Worm (Caenorhabditis elegans) whole organism, L2 larva: Measurements from ENCODE around the gene fah-1.

Source experiments
- F13H6.1 ChIP-seq: sonication (generic microtip); optimal IDR thresholded peaks from 2 replicates; lab custom pipeline; 2016; ENCODE audit warnings: missing genetic modification characterization, missing compliant biosample characterization
- R02D3.7 ChIP-seq: fragments of 150-350 bp; optimal IDR thresholded peaks from 2 replicates; lab custom pipeline; 2014; ENCODE audit warnings: missing biosample characterization, missing genetic modification characterization
- ama-1 ChIP-seq: fragments of 150-350 bp; optimal IDR thresholded peaks from 2 replicates; lab custom pipeline; 2018; ENCODE audit warnings: inconsistent platforms
- ceh-82 ChIP-seq: fragments of 150-350 bp; optimal IDR thresholded peaks from 2 replicates; lab custom pipeline; 2014; ENCODE audit warnings: missing biosample characterization, missing genetic modification characterization
- crh-2 ChIP-seq: sonication (generic microtip); optimal IDR thresholded peaks from 2 replicates; lab custom pipeline; 2017; ENCODE audit warnings: missing biosample characterization, missing genetic modification characterization
- elt-3 ChIP-seq: sonication (generic microtip); optimal IDR thresholded peaks from 2 replicates; lab custom pipeline; 2017; ENCODE audit warnings: missing biosample characterization, missing genetic modification characterization
- fos-1 ChIP-seq: fragments of 150-350 bp; optimal IDR thresholded peaks from 2 replicates; lab custom pipeline; 2014; ENCODE audit warnings: missing biosample characterization, missing genetic modification characterization
- gmeb-1 ChIP-seq: fragments of 150-350 bp; optimal IDR thresholded peaks from 2 replicates; lab custom pipeline; 2014; ENCODE audit warnings: missing biosample characterization, missing genetic modification characterization
- lin-11 ChIP-seq: fragments of 150-350 bp; sonication (generic microtip); optimal IDR thresholded peaks from 2 replicates; lab custom pipeline; 2014; ENCODE audit warnings: missing biosample characterization, missing genetic modification characterization, inconsistent platforms, mixed read lengths
- lin-13 ChIP-seq: fragments of 150-350 bp; optimal IDR thresholded peaks from 2 replicates; lab custom pipeline; 2014; ENCODE audit warnings: missing biosample characterization, missing genetic modification reagents, missing genetic modification characterization
- lin-39 ChIP-seq: fragments of 150-350 bp; optimal IDR thresholded peaks from 2 replicates; lab custom pipeline; 2014; ENCODE audit warnings: missing biosample characterization, missing genetic modification reagents, missing genetic modification characterization
- lsy-2 ChIP-seq, 2 experiments: fragments of 150-350 bp in 1 of 2; sonication (generic microtip) in 1 of 2; optimal IDR thresholded peaks; 2 replicates each; lab custom pipeline; 2014 to 2017; ENCODE audit warnings: missing biosample characterization in 2 of 2, missing genetic modification characterization in 2 of 2
- mab-5 ChIP-seq: fragments of 150-350 bp; optimal IDR thresholded peaks from 2 replicates; lab custom pipeline; 2014; ENCODE audit warnings: missing biosample characterization, missing genetic modification characterization
- mdl-1 ChIP-seq, 2 experiments: fragments of 150-350 bp in 1 of 2; sonication (generic microtip) in 1 of 2; optimal IDR thresholded peaks; 2 replicates each; lab custom pipeline; 2017; ENCODE audit warnings: missing biosample characterization in 2 of 2, missing genetic modification characterization in 2 of 2
- nhr-10 ChIP-seq: sonication (generic microtip); optimal IDR thresholded peaks from 2 replicates; lab custom pipeline; 2017; ENCODE audit warnings: missing biosample characterization, missing genetic modification characterization
- nhr-11 ChIP-seq: fragments of 150-350 bp; optimal IDR thresholded peaks from 2 replicates; lab custom pipeline; 2014; ENCODE audit warnings: missing biosample characterization, missing genetic modification characterization
- nhr-12 ChIP-seq: fragments of 150-350 bp; optimal IDR thresholded peaks from 2 replicates; lab custom pipeline; 2014; ENCODE audit warnings: missing biosample characterization, missing genetic modification characterization
- nhr-129 ChIP-seq: fragments of 150-350 bp; optimal IDR thresholded peaks from 2 replicates; lab custom pipeline; 2014; ENCODE audit warnings: missing biosample characterization, missing genetic modification characterization
- nhr-237 ChIP-seq: fragments of 150-350 bp; optimal IDR thresholded peaks from 2 replicates; lab custom pipeline; 2014; ENCODE audit warnings: missing biosample characterization, missing genetic modification characterization
- nhr-6 ChIP-seq: fragments of 150-350 bp; optimal IDR thresholded peaks from 2 replicates; lab custom pipeline; 2014; ENCODE audit warnings: missing biosample characterization, missing genetic modification characterization
- nhr-77 ChIP-seq: fragments of 150-350 bp; optimal IDR thresholded peaks from 2 replicates; lab custom pipeline; 2014; ENCODE audit warnings: missing biosample characterization, missing genetic modification characterization
- peb-1 ChIP-seq: fragments of 150-350 bp; optimal IDR thresholded peaks from 2 replicates; lab custom pipeline; 2014; ENCODE audit warnings: missing biosample characterization, missing genetic modification characterization
- sem-4 ChIP-seq: fragments of 150-350 bp; optimal IDR thresholded peaks from 2 replicates; lab custom pipeline; 2014; ENCODE audit warnings: missing biosample characterization, missing genetic modification reagents, missing genetic modification characterization
- skn-1 ChIP-seq: sonication (generic microtip); optimal IDR thresholded peaks from 2 replicates; lab custom pipeline; 2017; ENCODE audit warnings: missing biosample characterization, missing genetic modification characterization
- sma-3 ChIP-seq: sonication (generic microtip); optimal IDR thresholded peaks from 2 replicates; lab custom pipeline; 2016; ENCODE audit warnings: missing genetic modification reagents, missing genetic modification characterization, missing compliant biosample characterization
- snpc-4 ChIP-seq: fragments of 150-350 bp; optimal IDR thresholded peaks from 2 replicates; lab custom pipeline; 2014; ENCODE audit warnings: missing biosample characterization, missing genetic modification characterization
- unc-39 ChIP-seq: fragments of 150-350 bp; optimal IDR thresholded peaks from 2 replicates; lab custom pipeline; 2014; ENCODE audit warnings: missing biosample characterization, missing genetic modification characterization
- unc-55 ChIP-seq: fragments of 150-350 bp; sonication (generic microtip); optimal IDR thresholded peaks from 3 replicates; lab custom pipeline; 2014; ENCODE audit warnings: missing biosample characterization, missing genetic modification reagents, missing genetic modification characterization
- unc-62 ChIP-seq: fragments of 150-350 bp; optimal IDR thresholded peaks from 2 replicates; lab custom pipeline; 2014; ENCODE audit warnings: missing biosample characterization, missing genetic modification reagents, missing genetic modification characterization
- zag-1 ChIP-seq: fragments of 150-350 bp; optimal IDR thresholded peaks from 2 replicates; lab custom pipeline; 2014; ENCODE audit warnings: missing biosample characterization, missing genetic modification characterization
- ztf-11 ChIP-seq: sonication (generic microtip); optimal IDR thresholded peaks from 2 replicates; lab custom pipeline; 2017; ENCODE audit warnings: missing biosample characterization, missing genetic modification characterization
- ztf-4 ChIP-seq: fragments of 150-350 bp; optimal IDR thresholded peaks from 2 replicates; lab custom pipeline; 2014; ENCODE audit warnings: missing biosample characterization, missing genetic modification characterization

fah-1 gene

DNA sequence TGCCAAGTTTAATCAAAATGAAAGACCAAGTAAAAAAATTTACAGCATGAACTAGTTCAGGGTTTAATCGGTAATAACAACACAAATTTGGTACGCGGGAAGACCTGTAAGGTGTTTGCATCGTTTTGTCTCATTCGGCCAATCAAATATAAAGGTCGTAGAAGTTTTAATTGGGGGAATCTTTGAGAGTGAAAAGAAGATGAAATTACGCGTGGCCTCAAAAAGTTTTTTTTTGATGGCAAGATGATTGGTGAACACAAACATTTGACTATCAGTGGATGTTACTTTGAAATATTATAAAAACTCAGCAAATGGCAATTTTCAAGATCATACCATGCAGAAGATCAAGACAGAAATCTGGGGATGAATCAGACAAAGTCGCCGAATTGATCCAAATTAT lies 6.4 kb upstream of the fah-1 start, which contains the start of gene nas-33:
Gene nas-33, minus strand, starts transcription at position 101 of the 400 bp plus-strand sequence.
- TF ChIP-seq gmeb-1 (no peak), R02D3.7 (no peak), nhr-11 (tag; lab: Kevin White, UChicago) (no peak), lin-39 (tag; lab: Kevin White, UChicago) (no peak), ztf-11 (no peak), unc-62 (GFP tag; lab: Kevin White, UChicago) (no peak), ama-1 (lab: Kevin White, UChicago) (no peak), sem-4 (no peak), ceh-82 (no peak), elt-3 (tag; lab: Kevin White, UChicago) (no peak), nhr-6 (no peak), crh-2 (no peak), nhr-12 (no peak), lin-11 (no peak), nhr-77 (tag; lab: Kevin White, UChicago) (no peak), nhr-237 (tag; lab: Kevin White, UChicago) (no peak), F13H6.1 (tag; lab: Kevin White, UChicago) (no peak)

DNA sequence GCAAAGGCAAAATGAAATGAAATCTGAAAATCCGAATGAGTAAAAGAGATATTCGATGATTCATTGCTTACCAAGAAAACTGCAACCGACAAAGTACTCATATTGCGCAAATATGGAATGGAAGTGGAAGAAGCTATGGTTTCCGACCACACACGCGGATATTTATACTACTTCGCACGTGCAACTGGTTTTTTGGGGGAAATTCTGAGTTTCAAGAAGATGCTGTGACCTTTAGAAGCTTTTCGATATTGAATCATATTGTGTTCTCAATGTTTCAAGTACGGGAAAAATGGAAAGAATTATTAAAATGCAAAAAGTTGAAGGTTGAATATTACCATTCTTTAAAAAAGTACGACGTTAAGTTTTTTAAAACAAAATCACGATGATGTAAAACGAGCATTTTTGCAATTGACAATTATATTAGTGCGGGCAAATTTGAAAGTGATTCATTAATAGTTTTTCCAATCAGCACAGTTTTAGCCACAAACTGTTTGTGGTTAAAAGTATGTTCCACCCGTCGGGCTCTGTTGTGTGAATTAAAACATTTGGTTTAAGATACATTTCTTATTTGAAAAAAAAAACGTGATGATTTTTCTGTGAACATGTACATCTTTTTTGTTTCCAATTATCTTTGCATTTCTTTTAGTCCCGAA lies 2.2 kb upstream of the fah-1 start, which contains the start of the genes grl-6 and K10C2.6:
Gene grl-6, minus strand, starts transcription at position 101 of the 653 bp plus-strand sequence.
Gene K10C2.6, plus strand, starts transcription at position 603 of the 653 bp plus-strand sequence.
- TF ChIP-seq lsy-2 (tag; optimal IDR thresholded peaks at IDR 0.05; lab: Kevin White, UChicago), result no peak

DNA sequence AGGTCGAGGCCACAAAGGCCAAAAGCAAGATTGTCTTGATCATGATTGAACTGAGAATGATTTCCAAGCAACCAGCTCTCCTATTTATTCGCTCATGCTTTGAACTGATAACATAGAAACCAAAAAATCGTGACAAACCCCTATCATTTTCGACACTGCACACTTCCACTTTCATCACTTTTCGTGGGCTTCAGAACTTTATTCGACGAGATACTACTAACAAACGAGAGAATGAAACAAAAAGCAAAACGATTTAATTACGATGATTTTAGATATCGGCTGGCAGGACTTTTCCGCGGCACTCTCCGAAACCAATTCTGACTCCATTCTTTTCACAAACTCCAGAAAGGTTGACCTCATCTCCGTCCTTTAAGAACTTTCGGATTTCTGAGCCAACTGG lies 2.2 kb downstream of the fah-1 start, which contains the start of gene asp-14:
Gene asp-14, minus strand, starts transcription at position 101 of the 400 bp plus-strand sequence.
- TF ChIP-seq nhr-129 (tag; lab: Kevin White, UChicago) (no peak), zag-1 (no peak), lin-39 (tag; lab: Kevin White, UChicago) (no peak), mdl-1 (tag; optimal IDR thresholded peaks at IDR 0.05; lab: Kevin White, UChicago) (no peak), fos-1 (tag; lab: Kevin White, UChicago) (peak; percentile 2), sma-3 (GFP tag; lab: Kevin White, UChicago) (no peak), lin-11 (no peak)

DNA sequence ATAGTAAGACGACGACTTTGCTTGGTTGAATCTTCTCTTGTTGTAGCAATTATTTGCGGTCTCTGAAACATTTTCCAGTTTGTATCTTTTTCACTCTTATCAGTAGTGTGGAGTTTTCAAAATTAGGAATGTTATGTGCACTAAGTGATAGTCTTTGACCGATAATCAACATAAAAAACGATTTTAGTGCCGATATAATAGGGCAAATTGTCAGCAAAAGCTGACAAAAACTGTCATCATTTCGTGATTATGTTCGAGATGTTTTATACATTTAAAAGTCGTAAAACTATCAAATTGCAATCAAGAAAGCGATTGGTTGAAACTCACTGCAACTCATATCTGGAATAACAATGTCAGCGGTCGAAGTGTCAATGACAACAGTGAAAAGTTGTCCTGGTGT lies 3.5 kb downstream of the fah-1 start:
- TF ChIP-seq sma-3 (GFP tag; lab: Kevin White, UChicago) (no peak), fos-1 (tag; lab: Kevin White, UChicago) (peak; percentile 46), skn-1 (peak; percentile 97)

- no peak for TF ChIP-seq unc-55
- no peak for TF ChIP-seq ceh-82
- TF ChIP-seq skn-1, result no peak
- TF ChIP-seq F13H6.1 (tag; lab: Kevin White, UChicago), result no peak
- no peak for TF ChIP-seq fos-1 (tag; lab: Kevin White, UChicago)
- TF ChIP-seq lin-13, result no peak
- no peak for TF ChIP-seq snpc-4 (tag; lab: Kevin White, UChicago)
- no peak for TF ChIP-seq nhr-11 (tag; lab: Kevin White, UChicago)
- no peak for TF ChIP-seq ztf-4 (tag; lab: Kevin White, UChicago)
- no peak for TF ChIP-seq nhr-10 (tag; lab: Kevin White, UChicago)
- TF ChIP-seq unc-39 (tag; lab: Kevin White, UChicago), result no peak
Observed at ce11 chrX:6443373-6443772, 5.3 kb downstream of the fah-1 start, which contains the start of gene K10C2.7. K10C2.7 (minus strand) TSS chrX:6443473.

DNA sequence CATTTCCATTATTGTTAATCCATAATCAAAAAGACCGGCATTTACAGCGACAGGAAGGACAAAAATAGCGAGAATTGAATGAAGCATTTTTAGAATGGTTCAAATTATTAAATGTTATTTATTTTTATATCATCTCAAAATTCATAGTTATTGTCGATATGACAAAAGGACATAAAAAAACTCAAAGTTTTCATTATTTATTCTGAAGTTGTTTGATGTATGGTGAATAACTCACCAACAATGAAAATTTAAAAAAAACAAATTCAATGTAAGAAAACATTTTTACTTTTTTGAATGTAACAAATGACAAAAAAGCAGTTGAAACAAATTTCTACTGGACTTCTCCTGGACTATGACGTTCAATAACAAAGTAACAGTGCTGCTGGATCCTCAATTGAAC lies 8.3 kb downstream of the fah-1 start, which contains the start of gene K10C2.14:
Gene K10C2.14, minus strand, starts transcription at position 101 of the 400 bp plus-strand sequence.
- TF ChIP-seq mab-5 (tag; lab: Kevin White, UChicago) (no peak), peb-1 (no peak), unc-39 (tag; lab: Kevin White, UChicago) (no peak), mdl-1 (tag; optimal IDR thresholded peaks at IDR 0.05; lab: Kevin White, UChicago) (no peak)
- TF ChIP-seq, all 48 proteins: peak for 0
